Worm (Caenorhabditis elegans) whole organism, L1 larva: ENCODE measurements around the gene T04A6.1.
A peak's percentile ranks its signal among the peaks of the same experiment; 100 is the strongest.

Experiments
- C04F5.9 ChIP-seq: sonication (generic microtip); optimal IDR thresholded peaks from 2 replicates; lab custom pipeline; 2016; ENCODE audit warnings: missing genetic modification characterization, missing compliant biosample characterization
- C16A3.4 ChIP-seq: fragments of 150-350 bp; optimal IDR thresholded peaks from 2 replicates; lab custom pipeline; 2014; ENCODE audit warnings: missing biosample characterization, missing genetic modification characterization
- F16B12.6 ChIP-seq: fragments of 150-350 bp; optimal IDR thresholded peaks from 2 replicates; lab custom pipeline; 2014; ENCODE audit warnings: missing biosample characterization, missing genetic modification characterization
- Y116A8C.19 ChIP-seq: sonication (generic microtip); optimal IDR thresholded peaks from 2 replicates; lab custom pipeline; 2016; ENCODE audit warnings: missing compliant biosample characterization, missing genetic modification characterization, borderline replicate concordance
- aly-2 ChIP-seq: fragments of 150-350 bp; optimal IDR thresholded peaks from 2 replicates; lab custom pipeline; 2014; ENCODE audit warnings: missing biosample characterization, missing genetic modification characterization
- blmp-1 ChIP-seq: fragments of 150-350 bp; optimal IDR thresholded peaks from 2 replicates; lab custom pipeline; 2014; ENCODE audit warnings: missing biosample characterization, missing genetic modification characterization
- ceh-8 ChIP-seq: fragments of 200-800 bp; sonication (Bioruptor generic); optimal IDR thresholded peaks from 2 replicates; lab custom pipeline; 2018; ENCODE audit warnings: mild to moderate bottlenecking, missing genetic modification characterization, moderate library complexity, missing compliant biosample characterization
- ceh-82 ChIP-seq, 3 experiments: fragments of 150-350 bp in 1 of 3; sonication (generic microtip) in 2 of 3; optimal IDR thresholded peaks; 2 replicates each; lab custom pipeline; 2014 to 2017; ENCODE audit warnings: missing biosample characterization in 3 of 3, missing genetic modification characterization in 3 of 3
- dpl-1 ChIP-seq, 3 experiments: fragments of 150-350 bp in 2 of 3; sonication (generic microtip) in 1 of 3; optimal IDR thresholded peaks; 2 replicates each; lab custom pipeline; 2014 to 2017; ENCODE audit warnings: missing biosample characterization in 3 of 3, missing genetic modification characterization in 3 of 3, missing genetic modification reagents in 3 of 3
- efl-1 ChIP-seq, 4 experiments: fragments of 150-350 bp; optimal IDR thresholded peaks in 3 of 4; peaks in 1 of 4; 1 replicate in 1 of 4; 2 replicates in 3 of 4; lab custom pipeline; 2014; ENCODE audit warnings: missing biosample characterization in 2 of 4, missing genetic modification characterization in 2 of 4, missing genetic modification reagents in 2 of 4
- egl-13 ChIP-seq: sonication (generic microtip); optimal IDR thresholded peaks from 2 replicates; lab custom pipeline; 2016; ENCODE audit warnings: missing genotype, missing genetic modification reagents, missing genetic modification characterization, missing compliant biosample characterization
- elt-3 ChIP-seq, 6 experiments: fragments of 150-350 bp in 1 of 6; sonication (generic microtip); optimal IDR thresholded peaks; 2 replicates each; lab custom pipeline; 2017 to 2018; ENCODE audit warnings: missing biosample characterization in 6 of 6, missing genetic modification characterization in 6 of 6, inconsistent platforms in 1 of 6
- hlh-17 ChIP-seq: fragments of 200-800 bp; sonication (Bioruptor generic); optimal IDR thresholded peaks from 2 replicates; lab custom pipeline; 2018; ENCODE audit warnings: missing genetic modification characterization, mild to moderate bottlenecking, missing compliant biosample characterization, moderate library complexity, borderline replicate concordance
- hlh-4 ChIP-seq: sonication (generic microtip); optimal IDR thresholded peaks from 2 replicates; lab custom pipeline; 2016; ENCODE audit warnings: mild to moderate bottlenecking, missing genetic modification characterization, missing compliant biosample characterization
- hpl-2 ChIP-seq: fragments of 150-350 bp; optimal IDR thresholded peaks from 2 replicates; lab custom pipeline; 2014; ENCODE audit warnings: missing biosample characterization, missing genetic modification reagents, missing genetic modification characterization
- lin-14 ChIP-seq: fragments of 200-800 bp; sonication (Bioruptor generic); optimal IDR thresholded peaks from 2 replicates; lab custom pipeline; 2018; ENCODE audit warnings: mild to moderate bottlenecking, missing genetic modification characterization, moderate library complexity, missing compliant biosample characterization
- lin-35 ChIP-seq, 2 experiments: fragments of 150-350 bp; optimal IDR thresholded peaks; 2 replicates each; lab custom pipeline; 2014; ENCODE audit warnings: missing biosample characterization in 2 of 2, missing genetic modification characterization in 2 of 2, missing genetic modification reagents in 2 of 2
- lsy-2 ChIP-seq, 2 experiments: fragments of 150-350 bp; optimal IDR thresholded peaks; 2 replicates each; lab custom pipeline; 2014; ENCODE audit warnings: missing biosample characterization in 2 of 2, missing genetic modification characterization in 2 of 2
- mef-2 ChIP-seq: fragments of 150-350 bp; optimal IDR thresholded peaks from 2 replicates; lab custom pipeline; 2014; ENCODE audit warnings: missing biosample characterization, missing genetic modification characterization
- mep-1 ChIP-seq: fragments of 150-350 bp; optimal IDR thresholded peaks from 2 replicates; lab custom pipeline; 2014; ENCODE audit warnings: missing biosample characterization, missing genetic modification characterization
- nhr-19 ChIP-seq: fragments of 200-800 bp; sonication (Bioruptor generic); conservative IDR thresholded peaks from 2 replicates; pipeline ENCODE4 v1.3.6; 2022; ENCODE audit warnings: missing genetic modification characterization, missing compliant biosample characterization
- nhr-20 ChIP-seq: sonication (generic microtip); optimal IDR thresholded peaks from 2 replicates; lab custom pipeline; 2016; ENCODE audit warnings: mild to moderate bottlenecking, missing genetic modification characterization, missing compliant biosample characterization
- nhr-47 ChIP-seq: sonication (generic microtip); optimal IDR thresholded peaks from 2 replicates; lab custom pipeline; 2016; ENCODE audit warnings: mild to moderate bottlenecking, missing genetic modification characterization, moderate library complexity, missing compliant biosample characterization
- nhr-71 ChIP-seq: sonication (generic microtip); optimal IDR thresholded peaks from 2 replicates; lab custom pipeline; 2016; ENCODE audit warnings: mild to moderate bottlenecking, missing genetic modification characterization, moderate library complexity, missing compliant biosample characterization
- nhr-76 ChIP-seq: sonication (generic microtip); optimal IDR thresholded peaks from 2 replicates; lab custom pipeline; 2017; ENCODE audit warnings: missing biosample characterization, missing genetic modification characterization
- nhr-85 ChIP-seq: sonication (generic microtip); peaks from one replicate; lab custom pipeline; 2016; ENCODE audit warnings: missing genetic modification characterization, inconsistent platforms, missing compliant biosample characterization
- nhr-90 ChIP-seq: sonication (generic microtip); optimal IDR thresholded peaks from 2 replicates; lab custom pipeline; 2016; ENCODE audit warnings: mild to moderate bottlenecking, missing genetic modification characterization, missing compliant biosample characterization; ENCODE audit not compliant: poor library complexity
- rnt-1 ChIP-seq: sonication (generic microtip); optimal IDR thresholded peaks from 2 replicates; lab custom pipeline; 2016; ENCODE audit warnings: mild to moderate bottlenecking, missing genetic modification characterization, moderate library complexity, missing compliant biosample characterization
- snpc-4 ChIP-seq: fragments of 150-350 bp; optimal IDR thresholded peaks from 2 replicates; lab custom pipeline; 2014; ENCODE audit warnings: missing biosample characterization, missing genetic modification characterization
- snu-23 ChIP-seq: sonication (generic microtip); optimal IDR thresholded peaks from 2 replicates; lab custom pipeline; 2016; ENCODE audit warnings: missing genetic modification characterization, missing compliant biosample characterization
- sox-4 ChIP-seq: sonication (generic microtip); optimal IDR thresholded peaks from 2 replicates; lab custom pipeline; 2016; ENCODE audit warnings: missing genetic modification characterization, missing compliant biosample characterization
- swsn-7 ChIP-seq: sonication (generic microtip); optimal IDR thresholded peaks from 2 replicates; lab custom pipeline; 2016; ENCODE audit warnings: missing genetic modification characterization, missing compliant biosample characterization
- tbx-2 ChIP-seq: sonication (generic microtip); optimal IDR thresholded peaks from 2 replicates; lab custom pipeline; 2016; ENCODE audit warnings: missing genetic modification characterization, missing compliant biosample characterization
- unc-130 ChIP-seq: fragments of 150-350 bp; optimal IDR thresholded peaks from 2 replicates; lab custom pipeline; 2017; ENCODE audit warnings: missing biosample characterization, missing genetic modification characterization, inconsistent platforms
- unc-86 ChIP-seq: sonication (generic microtip); optimal IDR thresholded peaks from 2 replicates; lab custom pipeline; 2016; ENCODE audit warnings: missing genetic modification characterization, missing compliant biosample characterization
- xbp-1 ChIP-seq: sonication (generic microtip); optimal IDR thresholded peaks from 2 replicates; lab custom pipeline; 2016; ENCODE audit warnings: missing genetic modification characterization, missing compliant biosample characterization
- zip-4 ChIP-seq: fragments of 200-800 bp; sonication (Bioruptor generic); optimal IDR thresholded peaks from 2 replicates; lab custom pipeline; 2018; ENCODE audit warnings: mild to moderate bottlenecking, missing genetic modification characterization, moderate library complexity, missing compliant biosample characterization

The T04A6.1 gene

DNA sequence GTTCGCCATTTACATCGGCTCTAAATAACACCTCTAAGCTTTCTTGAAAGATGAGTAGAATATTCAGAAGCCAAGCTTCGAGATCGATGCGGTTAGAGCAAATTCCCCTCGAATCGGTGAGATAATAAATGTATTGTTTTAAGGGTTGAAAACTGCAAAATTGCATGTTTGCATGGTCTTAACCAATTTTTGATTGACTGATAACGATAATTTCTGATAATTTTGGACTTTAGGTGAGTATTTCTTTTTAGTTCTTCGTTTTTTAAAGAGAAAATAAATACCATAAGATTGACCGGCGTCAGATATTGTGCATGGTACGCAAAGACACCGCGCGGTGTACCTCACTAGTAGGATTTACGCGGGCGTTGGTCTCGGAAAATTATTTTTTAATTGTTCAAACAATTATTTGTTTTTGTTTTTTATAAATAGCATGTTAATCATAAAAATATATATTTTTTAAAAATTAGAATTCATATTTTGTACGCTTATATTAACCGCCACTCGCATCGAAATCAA, 32.1 kb upstream of the T04A6.1 start, which contains the start of gene cup-5:
Gene cup-5 (plus strand): TSS at position 51 of the 516 bp plus-strand sequence.
- TF ChIP-seq snu-23, result peak; percentile 44
- peak; percentile 26 for TF ChIP-seq nhr-20
- TF ChIP-seq lin-14 (GFP tag; lab: Kevin White, UChicago), result peak; percentile 44
- peak; percentile 49 for TF ChIP-seq nhr-71 (tag; lab: Kevin White, UChicago)
- TF ChIP-seq C04F5.9 (tag; lab: Kevin White, UChicago), result no peak
- peak; percentile 28 for TF ChIP-seq unc-130 (tag; lab: Kevin White, UChicago)
- TF ChIP-seq sox-4, result no peak
- peak; percentile 5 to 35 (median 16) for TF ChIP-seq ceh-82 (tag; optimal IDR thresholded peaks at IDR 0.05; lab: Kevin White, UChicago)
- TF ChIP-seq C16A3.4 (tag; lab: Kevin White, UChicago), result peak; percentile 32
- peak; percentile 55 for TF ChIP-seq mep-1
- no peak for TF ChIP-seq unc-86 (tag; lab: Kevin White, UChicago)
- no peak for TF ChIP-seq snpc-4
- TF ChIP-seq xbp-1 (tag; lab: Kevin White, UChicago), result peak; percentile 30
- TF ChIP-seq F16B12.6 (tag; lab: Kevin White, UChicago), result peak; percentile 90
- peak; percentile 38 for TF ChIP-seq rnt-1 (tag; lab: Kevin White, UChicago)
- TF ChIP-seq mef-2, result no peak
- peak in 1 of 6 experiments; percentile 23 for TF ChIP-seq elt-3 (tag; optimal IDR thresholded peaks at IDR 0.05; lab: Kevin White, UChicago)
- TF ChIP-seq hlh-17, result no peak
- TF ChIP-seq lsy-2 (tag; optimal IDR thresholded peaks at IDR 0.05; lab: Kevin White, UChicago), result peak; percentile 67 to 74
- peak; percentile 20 for TF ChIP-seq nhr-90
- no peak for TF ChIP-seq hpl-2
- peak; percentile 34 for TF ChIP-seq nhr-47 (tag; lab: Kevin White, UChicago)
- TF ChIP-seq efl-1 (optimal IDR thresholded peaks at IDR 0.05; lab: Kevin White, UChicago), result peak; percentile 54 to 60
- TF ChIP-seq efl-1 (GFP tag; optimal IDR thresholded peaks at IDR 0.05 in 1 of 2; lab: Kevin White, UChicago), result peak; percentile 60 to 74
- peak; percentile 41 for TF ChIP-seq swsn-7 (tag; lab: Kevin White, UChicago)
- TF ChIP-seq aly-2 (tag; lab: Kevin White, UChicago), result peak; percentile 16
- no peak for TF ChIP-seq zip-4 (GFP tag; lab: Kevin White, UChicago)
- TF ChIP-seq tbx-2 (tag; lab: Kevin White, UChicago), result peak; percentile 14
- TF ChIP-seq hlh-4 (tag; lab: Kevin White, UChicago), result no peak
- no peak for TF ChIP-seq nhr-76 (tag; lab: Kevin White, UChicago)
- peak; percentile 32; the same call in 1 of the 2 replicates for TF ChIP-seq nhr-19 (GFP tag; lab: Robert Waterston, UW)
- peak; percentile 49 for TF ChIP-seq nhr-85 (tag; lab: Kevin White, UChicago)
- no peak for TF ChIP-seq egl-13 (tag; lab: Kevin White, UChicago)
- peak; percentile 15 to 66 for TF ChIP-seq lin-35 (GFP tag; optimal IDR thresholded peaks at IDR 0.05; lab: Kevin White, UChicago)
- TF ChIP-seq blmp-1 (tag; lab: Kevin White, UChicago), result peak; percentile 60
- peak; percentile 22 to 69 (median 57) for TF ChIP-seq dpl-1 (GFP tag; optimal IDR thresholded peaks at IDR 0.05; lab: Kevin White, UChicago)
- TF ChIP-seq, all 84 proteins: peak for 24

DNA sequence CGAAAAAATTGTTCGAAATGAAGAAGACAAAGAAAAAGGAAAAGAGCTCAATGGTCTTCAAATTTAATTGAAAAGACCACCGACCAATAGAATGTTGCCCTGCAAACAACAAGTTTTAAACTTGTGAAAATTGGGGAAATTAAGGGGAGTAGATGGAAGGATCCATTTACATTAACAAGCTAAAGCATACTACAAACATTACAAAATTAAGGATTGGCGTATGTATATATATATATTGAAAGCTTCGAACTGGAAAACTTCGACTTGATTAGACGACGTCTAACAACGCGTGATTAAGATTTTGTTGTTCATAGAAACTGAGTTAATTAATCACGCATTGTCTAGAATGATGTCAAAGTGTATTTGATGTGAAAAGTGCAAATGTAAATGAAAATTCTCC, 28.1 kb upstream of the T04A6.1 start, which contains the start of gene R13A5.15:
Gene R13A5.15 (minus strand): TSS at position 101 of the 400 bp plus-strand sequence.
- TF ChIP-seq ceh-8 (peak; percentile 30), Y116A8C.19 (no peak)

DNA sequence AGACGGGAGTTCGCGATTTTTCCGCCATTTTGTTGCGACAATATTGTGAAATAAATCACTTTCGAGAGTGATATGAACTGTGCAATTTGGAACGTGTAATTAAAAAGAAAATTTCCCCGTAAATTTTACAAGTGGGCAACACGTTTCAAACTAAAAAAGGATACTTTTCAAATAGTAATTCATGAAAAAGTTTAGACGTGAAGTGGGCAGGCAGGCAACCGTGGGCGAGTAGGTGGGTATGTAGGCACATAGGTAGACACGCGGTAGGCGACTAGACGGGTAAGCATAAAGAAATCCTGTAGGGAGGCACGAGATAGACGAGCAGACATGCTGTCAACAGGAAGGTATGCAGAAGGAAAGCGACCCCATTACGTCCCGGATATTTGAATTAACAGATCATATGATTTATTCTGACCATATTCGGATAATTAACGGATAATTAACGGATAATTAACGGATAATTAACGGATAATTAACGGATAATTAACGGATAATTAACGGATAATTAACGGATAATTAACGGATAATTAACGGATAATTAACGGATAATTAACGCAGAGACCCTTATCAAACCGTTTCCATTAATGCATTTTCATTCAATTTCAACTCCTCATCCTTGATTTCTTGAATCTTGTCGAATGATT, 22.9 kb upstream of the T04A6.1 start, which contains the start of gene R13A5.11:
Gene R13A5.11 (minus strand): TSS at position 51 of the 644 bp plus-strand sequence.
- TF ChIP-seq efl-1 (optimal IDR thresholded peaks at IDR 0.05; lab: Kevin White, UChicago) (no peak), efl-1 (GFP tag; optimal IDR thresholded peaks at IDR 0.05 in 1 of 2; lab: Kevin White, UChicago) (peak in 1 of 2 experiments; percentile 29), dpl-1 (GFP tag; optimal IDR thresholded peaks at IDR 0.05; lab: Kevin White, UChicago) (no peak)
- TF ChIP-seq, all 84 proteins: peak for 1
